Worm (Caenorhabditis elegans): Measurements from ENCODE around the gene klf-2.

DNA sequence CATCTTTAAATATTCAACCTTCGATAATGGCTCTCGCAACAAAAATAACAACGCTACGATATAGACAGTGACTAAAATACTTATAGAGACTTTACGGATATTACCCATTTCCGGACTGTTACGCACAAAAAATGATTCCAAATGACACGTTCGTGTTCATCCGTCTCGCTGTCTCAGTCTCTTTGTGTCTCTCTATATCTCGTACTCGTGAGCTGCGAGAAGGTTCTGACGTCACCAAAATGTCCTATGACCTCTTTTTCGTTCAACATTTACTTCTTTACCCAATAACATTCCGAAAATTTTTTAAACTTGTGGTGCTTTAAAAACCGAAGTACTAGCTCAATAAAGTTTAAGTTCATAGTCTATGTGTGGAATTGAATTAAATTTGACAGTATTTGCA is 24.7 kb downstream of the klf-2 start:
- TF ChIP-seq klf-2 (GFP tag; conservative IDR thresholded peaks at IDR 0.05) (no peak), med-1 (GFP tag; optimal IDR thresholded peaks at IDR 0.05; ENCODE audit: insufficient read depth) (no peak), cog-1 (tag; optimal IDR thresholded peaks at IDR 0.05) (no peak), ref-1 (GFP tag; conservative IDR thresholded peaks at IDR 0.05) (no peak), tab-1 (GFP tag; IDR thresholded peaks at IDR 0.05) (no peak), flt-1 (GFP tag; IDR thresholded peaks at IDR 0.05) (no peak), ztf-23 (GFP tag; IDR thresholded peaks at IDR 0.05) (no peak)
